Fruit fly (Drosophila melanogaster): ENCODE measurements around the gene COX5A.

Gene COX5A

DNA sequence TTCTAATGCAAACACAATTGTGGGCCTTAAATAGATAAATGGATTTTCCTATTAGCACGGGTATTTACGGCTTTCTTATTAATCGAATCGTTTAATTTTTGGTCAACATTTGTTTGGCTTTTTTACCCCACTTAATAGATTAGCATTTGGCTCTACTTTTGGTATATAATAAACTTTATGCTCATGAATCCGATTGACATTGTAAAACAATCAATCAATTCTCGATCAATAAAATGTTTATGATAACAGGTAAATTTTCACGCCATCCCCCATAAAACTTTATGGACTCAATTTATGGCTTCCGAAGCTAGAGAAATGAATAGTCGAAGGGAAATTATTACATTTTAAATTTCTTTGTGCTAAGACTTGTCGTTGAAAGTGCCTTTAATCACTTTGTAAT lies 9.5 kb upstream of the COX5A start (continued):
- peak; percentile 66 for TF ChIP-seq Fer3 (tag; optimal IDR thresholded peaks at IDR 0.05)
- no peak for TF ChIP-seq pho (GFP tag; optimal IDR thresholded peaks at IDR 0.05)
- no peak for TF ChIP-seq ken (GFP tag; IDR thresholded peaks at IDR 0.05)
- TF ChIP-seq bowl (GFP tag; IDR thresholded peaks at IDR 0.05), result 0 out of 2 replicates have a peak, but pooled peaks have one; percentile 8
- TF ChIP-seq trem (tag; optimal IDR thresholded peaks at IDR 0.05), result peak; percentile 73
- peak; percentile 63 for TF ChIP-seq Sox100B (GFP tag; optimal IDR thresholded peaks at IDR 0.05)
- TF ChIP-seq fd64A (GFP tag; optimal IDR thresholded peaks at IDR 0.05), result peak; percentile 65
- TF ChIP-seq Mrtf (GFP tag; IDR thresholded peaks at IDR 0.05), result no peak
- TF ChIP-seq nmo (GFP tag; optimal IDR thresholded peaks at IDR 0.05), result peak; percentile 21
- TF ChIP-seq CG7987 (GFP tag; optimal IDR thresholded peaks at IDR 0.05), result peak; percentile 22
- TF ChIP-seq Hr78 (GFP tag; optimal IDR thresholded peaks at IDR 0.05), result peak in 1 of 2 experiments; percentile 30
- TF ChIP-seq lab (GFP tag; optimal IDR thresholded peaks at IDR 0.05), result peak; percentile 66
- TF ChIP-seq CrebB (tag; optimal IDR thresholded peaks at IDR 0.05), result peak; percentile 58
- peak; percentile 18 for TF ChIP-seq Fer1 (GFP tag; optimal IDR thresholded peaks at IDR 0.05)
- TF ChIP-seq ems (GFP tag; optimal IDR thresholded peaks at IDR 0.05), result peak; percentile 4
- TF ChIP-seq gcm (GFP tag; optimal IDR thresholded peaks at IDR 0.05), result peak; percentile 80
- TF ChIP-seq sc (optimal IDR thresholded peaks at IDR 0.05), result no peak
- peak; percentile 32 for TF ChIP-seq sc (GFP tag; optimal IDR thresholded peaks at IDR 0.05)
- TF ChIP-seq Eip74EF (GFP tag; optimal IDR thresholded peaks at IDR 0.05), result peak in 1 of 2 experiments; percentile 84
- TF ChIP-seq gfzf (GFP tag; optimal IDR thresholded peaks at IDR 0.05), result no peak
- no peak for TF ChIP-seq phol (tag; optimal IDR thresholded peaks at IDR 0.05)
- peak; percentile 51 for TF ChIP-seq gem (tag; optimal IDR thresholded peaks at IDR 0.05)
- no peak for TF ChIP-seq CG16813 (GFP tag; IDR thresholded peaks at IDR 0.05; ENCODE audit: partially characterized antibody)
- peak; percentile 57 for TF ChIP-seq mirr (GFP tag; optimal IDR thresholded peaks at IDR 0.05)
- peak; percentile 33 for TF ChIP-seq CG10267 (tag; optimal IDR thresholded peaks at IDR 0.05)
- TF ChIP-seq tll (GFP tag; optimal IDR thresholded peaks at IDR 0.05), result no peak
- peak; percentile 41 for TF ChIP-seq CG17385 (GFP tag; optimal IDR thresholded peaks at IDR 0.05)
- peak; percentile 43 for TF ChIP-seq CG13424 (tag; optimal IDR thresholded peaks at IDR 0.05)
- TF ChIP-seq CG10431 (GFP tag; optimal IDR thresholded peaks at IDR 0.05), result peak; percentile 64
- peak; percentile 20 for TF ChIP-seq gro (GFP tag; optimal IDR thresholded peaks at IDR 0.05)
- TF ChIP-seq NfI (GFP tag; optimal IDR thresholded peaks at IDR 0.05), result peak; percentile 62
- peak; percentile 61; the same call in 1 of the 2 replicates for TF ChIP-seq Atf6 (GFP tag; IDR thresholded peaks at IDR 0.05)
- TF ChIP-seq Fer2 (tag; optimal IDR thresholded peaks at IDR 0.05), result peak; percentile 67
- TF ChIP-seq sd (tag; optimal IDR thresholded peaks at IDR 0.05), result peak; percentile 44
- peak; percentile 38 for TF ChIP-seq CoRest (tag; optimal IDR thresholded peaks at IDR 0.05)
- peak; percentile 3 for TF ChIP-seq CG2116 (GFP tag; optimal IDR thresholded peaks at IDR 0.05)
- 0 out of 2 replicates have a peak, but pooled peaks have one; percentile 18 for TF ChIP-seq CG11696 (GFP tag; IDR thresholded peaks at IDR 0.05)
- TF ChIP-seq CG10209 (GFP tag; optimal IDR thresholded peaks at IDR 0.05), result no peak
- TF ChIP-seq CG8281 (tag; optimal IDR thresholded peaks at IDR 0.05), result peak; percentile 64
- peak; percentile 20 for TF ChIP-seq CG8924 (tag; optimal IDR thresholded peaks at IDR 0.05)
- TF ChIP-seq Hmr (GFP tag; optimal IDR thresholded peaks at IDR 0.05), result peak; percentile 29
- TF ChIP-seq oc (tag; optimal IDR thresholded peaks at IDR 0.05), result peak; percentile 62
- TF ChIP-seq CG12769 (tag; optimal IDR thresholded peaks at IDR 0.05), result peak; percentile 37
- peak; percentile 52 for TF ChIP-seq CG2875 (GFP tag; optimal IDR thresholded peaks at IDR 0.05)
- TF ChIP-seq fru (optimal IDR thresholded peaks at IDR 0.05), result no peak
- TF ChIP-seq wek (GFP tag; optimal IDR thresholded peaks at IDR 0.05), result peak; percentile 63
- peak; percentile 87 for TF ChIP-seq CG2678 (tag; optimal IDR thresholded peaks at IDR 0.05)
- TF ChIP-seq CG9609 (GFP tag; optimal IDR thresholded peaks at IDR 0.05), result no peak
- TF ChIP-seq CG6254 (GFP tag; optimal IDR thresholded peaks at IDR 0.05), result peak; percentile 86

Measured in whole organism, embryonic.